Worm (Caenorhabditis elegans): ENCODE data around the gene suex-2.

- no peak for TF ChIP-seq tbx-37 (GFP tag; conservative IDR thresholded peaks at IDR 0.05)
- TF ChIP-seq ceh-36 (tag; optimal IDR thresholded peaks at IDR 0.05) = no peak
- no peak for TF ChIP-seq ceh-13 (GFP tag; optimal IDR thresholded peaks at IDR 0.05)
- TF ChIP-seq hnd-1 (tag; optimal IDR thresholded peaks at IDR 0.05) = no peak
- no peak for TF ChIP-seq ama-1 (optimal IDR thresholded peaks at IDR 0.05)
- TF ChIP-seq hmg-4 (GFP tag; optimal IDR thresholded peaks at IDR 0.05) = no peak
Measured at ce11 chrIV:8992786-8993185, 24.7 kb downstream of the suex-2 start, which contains the start of gene mltn-12.
